Worm (Caenorhabditis elegans): Measurements from ENCODE around the gene C07A12.2.

Gene C07A12.2

ce11 chrX:4498478-4498877 lies 46.2 kb upstream of the C07A12.2 start:
- TF ChIP-seq mxl-3 (GFP tag; optimal IDR thresholded peaks at IDR 0.05) (peak; percentile 7), nhr-11 (tag; optimal IDR thresholded peaks at IDR 0.05) (no peak), ceh-20 (GFP tag; IDR thresholded peaks at IDR 0.05) (no peak), T20F7.1 (GFP tag; optimal IDR thresholded peaks at IDR 0.05) (no peak), unc-62 (GFP tag; optimal IDR thresholded peaks at IDR 0.05 in 1 of 2) (peak in 1 of 2 experiments; percentile 67), unc-62 (tag; optimal IDR thresholded peaks at IDR 0.05) (no peak), aha-1 (tag) (peak; percentile 63), nhr-102 (tag; optimal IDR thresholded peaks at IDR 0.05) (no peak)

ce11 chrX:4500499-4500898 lies 44.1 kb upstream of the C07A12.2 start:
- TF ChIP-seq snpc-4 (tag; optimal IDR thresholded peaks at IDR 0.05) (no peak), aha-1 (tag) (peak; percentile 92), zip-11 (GFP tag; IDR thresholded peaks at IDR 0.05) (no peak), zfp-3 (GFP tag; conservative IDR thresholded peaks at IDR 0.05) (no peak), fkh-10 (GFP tag; optimal IDR thresholded peaks at IDR 0.05) (no peak)

ce11 chrX:4502039-4502438 lies 42.6 kb upstream of the C07A12.2 start:
- TF ChIP-seq lir-3 (tag; optimal IDR thresholded peaks at IDR 0.05) = no peak
- no peak for TF ChIP-seq ztf-11 (tag; optimal IDR thresholded peaks at IDR 0.05)
- no peak for TF ChIP-seq dmd-6 (GFP tag; IDR thresholded peaks at IDR 0.05)
- TF ChIP-seq ceh-82 (tag; optimal IDR thresholded peaks at IDR 0.05) = no peak
- no peak for TF ChIP-seq ceh-28 (tag; optimal IDR thresholded peaks at IDR 0.05)
- TF ChIP-seq egl-43 (GFP tag; IDR thresholded peaks at IDR 0.05) = no peak
- no peak for TF ChIP-seq ZK337.2 (GFP tag; IDR thresholded peaks at IDR 0.05)
- no peak for TF ChIP-seq nhr-102 (tag; optimal IDR thresholded peaks at IDR 0.05)
- TF ChIP-seq R02D3.7 (tag; optimal IDR thresholded peaks at IDR 0.05) = no peak
- TF ChIP-seq nhr-48 (tag; optimal IDR thresholded peaks at IDR 0.05) = no peak
- TF ChIP-seq fkh-10 (GFP tag; optimal IDR thresholded peaks at IDR 0.05) = no peak
- TF ChIP-seq vab-7 (GFP tag; IDR thresholded peaks at IDR 0.05) = no peak
- peak; percentile 28 for TF ChIP-seq nhr-28 (tag; optimal IDR thresholded peaks at IDR 0.05)
- no peak for TF ChIP-seq fos-1 (tag; optimal IDR thresholded peaks at IDR 0.05)
- no peak for TF ChIP-seq nhr-10 (tag; optimal IDR thresholded peaks at IDR 0.05)
- no peak for TF ChIP-seq lin-1 (GFP tag; IDR thresholded peaks at IDR 0.05)
- TF ChIP-seq unc-62 (GFP tag; optimal IDR thresholded peaks at IDR 0.05 in 1 of 2) = no peak
- no peak for TF ChIP-seq unc-62 (tag; optimal IDR thresholded peaks at IDR 0.05)
- peak; percentile 79 for TF ChIP-seq php-3 (GFP tag; IDR thresholded peaks at IDR 0.05)
- TF ChIP-seq daf-16 (GFP tag; optimal IDR thresholded peaks at IDR 0.05) = no peak
- peak; percentile 58 for TF ChIP-seq daf-16 (tag; optimal IDR thresholded peaks at IDR 0.05)
- TF ChIP-seq set-16 (GFP tag; IDR thresholded peaks at IDR 0.05) = no peak
- no peak for TF ChIP-seq F44E2.7 (GFP tag; IDR thresholded peaks at IDR 0.05)
- TF ChIP-seq pqm-1 (tag; optimal IDR thresholded peaks at IDR 0.05) = peak; percentile 72
- TF ChIP-seq ces-1 (GFP tag; optimal IDR thresholded peaks at IDR 0.05) = no peak
- TF ChIP-seq dve-1 (tag; optimal IDR thresholded peaks at IDR 0.05; ENCODE audit: insufficient read depth) = peak; percentile 0

ce11 chrX:4503259-4503658 lies 41.4 kb upstream of the C07A12.2 start:
- no peak for TF ChIP-seq saeg-2 (GFP tag; IDR thresholded peaks at IDR 0.05)
- TF ChIP-seq daf-16 (GFP tag; optimal IDR thresholded peaks at IDR 0.05) = peak in 1 of 2 experiments; percentile 84
- no peak for TF ChIP-seq daf-16 (tag; optimal IDR thresholded peaks at IDR 0.05)
- no peak for TF ChIP-seq snpc-1.2 (GFP tag; IDR thresholded peaks at IDR 0.05)
- TF ChIP-seq duxl-1 (tag; optimal IDR thresholded peaks at IDR 0.05; ENCODE audit: poor library complexity) = no peak
- TF ChIP-seq Y48G9A.11 (GFP tag; IDR thresholded peaks at IDR 0.05) = no peak
- peak in 1 of 2 experiments; percentile 2 for TF ChIP-seq lsy-2 (tag; optimal IDR thresholded peaks at IDR 0.05)
- TF ChIP-seq F10B5.3 (tag; optimal IDR thresholded peaks at IDR 0.05) = no peak
- peak in 1 of 2 experiments; percentile 65 for TF ChIP-seq unc-62 (GFP tag; optimal IDR thresholded peaks at IDR 0.05 in 1 of 2)
- TF ChIP-seq unc-62 (tag; optimal IDR thresholded peaks at IDR 0.05) = no peak
- no peak for TF ChIP-seq fkh-10 (GFP tag; optimal IDR thresholded peaks at IDR 0.05)
